Worm (Caenorhabditis elegans) whole organism, L4 larva: ENCODE results near the gene T23F11.6.

Experiments
- D1046.2 ChIP-seq: fragments of 200-800 bp; sonication (Bioruptor generic); IDR thresholded peaks from 2 replicates; pipeline ENCODE4 v1.3.6; 2022; ENCODE audit warnings: missing genetic modification characterization, missing compliant biosample characterization
- F37D6.2 ChIP-seq: sonication (generic microtip); optimal IDR thresholded peaks from 2 replicates; lab custom pipeline; 2016; ENCODE audit warnings: mild to moderate bottlenecking, missing genetic modification characterization, missing compliant biosample characterization
- F44E2.7 ChIP-seq: fragments of 200-800 bp; sonication (Bioruptor generic); IDR thresholded peaks from 2 replicates; pipeline ENCODE4 v2.1.2; 2022; ENCODE audit warnings: missing genetic modification characterization, missing compliant biosample characterization
- F49E8.2 ChIP-seq: sonication (generic microtip); optimal IDR thresholded peaks from 2 replicates; lab custom pipeline; 2016; ENCODE audit warnings: missing compliant biosample characterization, mild to moderate bottlenecking, missing genetic modification characterization, borderline replicate concordance
- R02D3.7 ChIP-seq: fragments of 150-350 bp; sonication (generic microtip); optimal IDR thresholded peaks from 3 replicates; lab custom pipeline; 2014; ENCODE audit warnings: missing biosample characterization, missing genetic modification characterization
- Y105C5A.15 ChIP-seq: fragments of 200-800 bp; sonication (Bioruptor generic); IDR thresholded peaks from 2 replicates; pipeline ENCODE4 v1.3.6; 2022; ENCODE audit warnings: missing genetic modification characterization, missing compliant biosample characterization
- Y75B8A.6 ChIP-seq: fragments of 200-800 bp; sonication (Bioruptor generic); IDR thresholded peaks from 2 replicates; pipeline ENCODE4 v1.3.6; 2022; ENCODE audit warnings: missing genetic modification reagents, missing genetic modification characterization, missing compliant biosample characterization
- ZK546.5 ChIP-seq, 2 experiments: sonication (generic microtip); optimal IDR thresholded peaks; 2 replicates each; lab custom pipeline; 2017; ENCODE audit warnings: missing biosample characterization in 2 of 2, missing genetic modification characterization in 2 of 2
- ama-1 ChIP-seq: fragments of 150-350 bp; optimal IDR thresholded peaks from 2 replicates; lab custom pipeline; 2014; ENCODE audit warnings: inconsistent platforms, mixed read lengths
- attf-4 ChIP-seq: sonication (generic microtip); optimal IDR thresholded peaks from 3 replicates; lab custom pipeline; 2017; ENCODE audit warnings: missing biosample characterization, missing genetic modification characterization
- ceh-28 ChIP-seq: fragments of 150-350 bp; optimal IDR thresholded peaks from 2 replicates; lab custom pipeline; 2014; ENCODE audit warnings: missing biosample characterization, missing genetic modification reagents, missing genetic modification characterization
- ceh-82 ChIP-seq: sonication (generic microtip); optimal IDR thresholded peaks from 2 replicates; lab custom pipeline; 2017; ENCODE audit warnings: missing biosample characterization, missing genetic modification characterization
- ces-1 ChIP-seq: fragments of 150-350 bp; sonication (generic microtip); optimal IDR thresholded peaks from 4 replicates; lab custom pipeline; 2014; ENCODE audit warnings: missing biosample characterization, missing genetic modification reagents, missing genetic modification characterization
- cey-2 ChIP-seq: sonication (generic microtip); optimal IDR thresholded peaks from 3 replicates; lab custom pipeline; 2017; ENCODE audit warnings: missing genetic modification characterization, mild to moderate bottlenecking, missing compliant biosample characterization, antibody characterized with exemption, borderline replicate concordance; ENCODE audit not compliant: insufficient read depth
- ctbp-1 ChIP-seq: fragments of 200-800 bp; sonication (Bioruptor generic); IDR thresholded peaks from 2 replicates; pipeline ENCODE4 v1.3.6; 2022; ENCODE audit warnings: missing genetic modification reagents, missing genetic modification characterization, missing compliant biosample characterization
- daf-12 ChIP-seq: fragments of 150-350 bp; optimal IDR thresholded peaks from 2 replicates; lab custom pipeline; 2014; ENCODE audit warnings: missing biosample characterization, missing genetic modification reagents, missing genetic modification characterization
- daf-19 ChIP-seq: fragments of 200-800 bp; sonication (Bioruptor generic); conservative IDR thresholded peaks from 2 replicates; pipeline ENCODE4 v1.3.6; 2022; ENCODE audit warnings: missing genetic modification characterization, missing compliant biosample characterization
- dmd-6 ChIP-seq: fragments of 200-800 bp; sonication (Bioruptor generic); IDR thresholded peaks from 2 replicates; pipeline ENCODE4 v1.3.6; 2022; ENCODE audit warnings: missing genetic modification reagents, missing genetic modification characterization, missing compliant biosample characterization
- duxl-1 ChIP-seq: sonication (generic microtip); optimal IDR thresholded peaks from 2 replicates; lab custom pipeline; 2016; ENCODE audit warnings: mild to moderate bottlenecking, missing genetic modification characterization, moderate library complexity, missing compliant biosample characterization; ENCODE audit not compliant: poor library complexity
- dve-1 ChIP-seq: sonication (generic microtip); optimal IDR thresholded peaks from 2 replicates; lab custom pipeline; 2017; ENCODE audit warnings: antibody characterized with exemption, mild to moderate bottlenecking, missing genetic modification characterization, missing compliant biosample characterization; ENCODE audit not compliant: insufficient read depth
- egl-27 ChIP-seq: sonication (generic microtip); optimal IDR thresholded peaks from 3 replicates; lab custom pipeline; 2017; ENCODE audit warnings: missing biosample characterization, missing genetic modification reagents, missing genetic modification characterization
- fkh-10 ChIP-seq: fragments of 150-350 bp; optimal IDR thresholded peaks from 2 replicates; lab custom pipeline; 2014; ENCODE audit warnings: missing biosample characterization, missing genetic modification reagents, missing genetic modification characterization
- fos-1 ChIP-seq: fragments of 150-350 bp; optimal IDR thresholded peaks from 2 replicates; lab custom pipeline; 2014; ENCODE audit warnings: missing biosample characterization, missing genetic modification characterization
- hif-1 ChIP-seq, 2 experiments: sonication (generic microtip); optimal IDR thresholded peaks; 2 replicates each; lab custom pipeline; 2016 to 2017; ENCODE audit warnings: missing compliant biosample characterization in 2 of 2, missing genetic modification characterization in 2 of 2, missing genetic modification reagents in 2 of 2, missing genotype in 2 of 2, mild to moderate bottlenecking in 1 of 2
- hmg-1.1 ChIP-seq: fragments of 200-800 bp; sonication (Bioruptor generic); IDR thresholded peaks from 2 replicates; pipeline ENCODE4 v1.3.6; 2022; ENCODE audit warnings: missing genetic modification reagents, missing genetic modification characterization, missing compliant biosample characterization
- jun-1 ChIP-seq: fragments of 150-350 bp; optimal IDR thresholded peaks from 2 replicates; lab custom pipeline; 2014; ENCODE audit warnings: missing biosample characterization, missing genetic modification reagents, missing genetic modification characterization
- lin-1 ChIP-seq: fragments of 200-800 bp; sonication (Bioruptor generic); IDR thresholded peaks from 2 replicates; pipeline ENCODE4 v1.3.6; 2022; ENCODE audit warnings: missing genetic modification reagents, missing genetic modification characterization, missing compliant biosample characterization
- lir-3 ChIP-seq: sonication (generic microtip); optimal IDR thresholded peaks from 2 replicates; lab custom pipeline; 2016; ENCODE audit warnings: mild to moderate bottlenecking, missing genetic modification characterization, missing compliant biosample characterization
- madf-9 ChIP-seq: fragments of 200-800 bp; sonication (Bioruptor generic); conservative IDR thresholded peaks from 2 replicates; pipeline ENCODE4 v1.3.6; 2022; ENCODE audit warnings: missing genetic modification reagents, missing genetic modification characterization, missing compliant biosample characterization
- mdl-1 ChIP-seq, 2 experiments: fragments of 150-350 bp in 1 of 2; sonication (generic microtip) in 1 of 2; optimal IDR thresholded peaks; 2 replicates each; lab custom pipeline; 2014 to 2017; ENCODE audit warnings: missing biosample characterization in 2 of 2, missing genetic modification characterization in 2 of 2
- mdt-29 ChIP-seq: fragments of 200-800 bp; sonication (Bioruptor generic); IDR thresholded peaks from 2 replicates; pipeline ENCODE4 v1.3.6; 2022; ENCODE audit warnings: missing genetic modification reagents, missing genetic modification characterization, missing compliant biosample characterization
- mes-2 ChIP-seq: sonication (generic microtip); optimal IDR thresholded peaks from 2 replicates; lab custom pipeline; 2016; ENCODE audit warnings: missing genotype, mild to moderate bottlenecking, missing genetic modification characterization, missing compliant biosample characterization; ENCODE audit not compliant: poor library complexity, severe bottlenecking
- nhr-10 ChIP-seq: fragments of 150-350 bp; optimal IDR thresholded peaks from 2 replicates; lab custom pipeline; 2014; ENCODE audit warnings: missing biosample characterization, missing genetic modification characterization
- nhr-102 ChIP-seq: sonication (generic microtip); optimal IDR thresholded peaks from 2 replicates; lab custom pipeline; 2016; ENCODE audit warnings: mild to moderate bottlenecking, missing genetic modification characterization, moderate library complexity, missing compliant biosample characterization
- nhr-11 ChIP-seq: fragments of 150-350 bp; optimal IDR thresholded peaks from 2 replicates; lab custom pipeline; 2014; ENCODE audit warnings: missing biosample characterization, missing genetic modification characterization
- nhr-28 ChIP-seq: fragments of 150-350 bp; optimal IDR thresholded peaks from 2 replicates; lab custom pipeline; 2014; ENCODE audit warnings: missing biosample characterization, missing genetic modification characterization
- nhr-41 ChIP-seq: fragments of 200-800 bp; sonication (Bioruptor generic); IDR thresholded peaks from 2 replicates; pipeline ENCODE4 v1.3.6; 2022; ENCODE audit warnings: missing genetic modification reagents, missing genetic modification characterization, missing compliant biosample characterization
- nhr-42 ChIP-seq: fragments of 200-800 bp; sonication (Bioruptor generic); IDR thresholded peaks from 2 replicates; pipeline ENCODE4 v1.3.6; 2022; ENCODE audit warnings: missing genetic modification characterization, missing compliant biosample characterization
- nhr-48 ChIP-seq: sonication (generic microtip); optimal IDR thresholded peaks from 2 replicates; lab custom pipeline; 2016; ENCODE audit warnings: mild to moderate bottlenecking, missing genetic modification characterization, missing compliant biosample characterization
- pha-4 ChIP-seq, 2 experiments: fragments of 150-350 bp in 1 of 2; fragments of 200-800 bp in 1 of 2; sonication (Bioruptor generic) in 1 of 2; IDR thresholded peaks in 1 of 2; optimal IDR thresholded peaks in 1 of 2; 2 replicates each; pipeline versions ENCODE4 v1.3.6 to Lab custom; 2014 to 2022; ENCODE audit warnings: missing genetic modification characterization in 2 of 2, missing genetic modification reagents in 2 of 2, missing biosample characterization in 1 of 2, missing compliant biosample characterization in 1 of 2
- saeg-2 ChIP-seq: fragments of 200-800 bp; sonication (Bioruptor generic); IDR thresholded peaks from 2 replicates; pipeline ENCODE4 v1.3.6; 2022; ENCODE audit warnings: missing genetic modification reagents, missing genetic modification characterization, missing compliant biosample characterization
- sdz-12 ChIP-seq: fragments of 200-800 bp; sonication (Bioruptor generic); optimal IDR thresholded peaks from 2 replicates; lab custom pipeline; 2018; ENCODE audit warnings: mild to moderate bottlenecking, missing genetic modification characterization, missing compliant biosample characterization
- set-16 ChIP-seq: fragments of 200-800 bp; sonication (Bioruptor generic); IDR thresholded peaks from 2 replicates; pipeline ENCODE4 v1.3.6; 2022; ENCODE audit warnings: missing genetic modification reagents, missing genetic modification characterization, missing compliant biosample characterization
- skn-1 ChIP-seq: fragments of 150-350 bp; optimal IDR thresholded peaks from 2 replicates; lab custom pipeline; 2014; ENCODE audit warnings: missing biosample characterization, missing genetic modification characterization
- snpc-1.2 ChIP-seq: fragments of 200-800 bp; sonication (Bioruptor generic); IDR thresholded peaks from 2 replicates; pipeline ENCODE4 v1.3.6; 2022; ENCODE audit warnings: missing genetic modification reagents, missing genetic modification characterization, missing compliant biosample characterization
- tra-1 ChIP-seq: fragments of 200-800 bp; sonication (Bioruptor generic); IDR thresholded peaks from 2 replicates; pipeline ENCODE4 v1.3.6; 2022; ENCODE audit warnings: missing genetic modification reagents, missing genetic modification characterization, missing compliant biosample characterization
- unc-62 ChIP-seq, 3 experiments: fragments of 150-350 bp in 1 of 3; sonication (generic microtip); optimal IDR thresholded peaks in 2 of 3; peaks in 1 of 3; 1 replicate in 1 of 3; 2 replicates in 2 of 3; lab custom pipeline; 2014 to 2017; ENCODE audit warnings: missing biosample characterization in 3 of 3, missing genetic modification characterization in 3 of 3, missing genetic modification reagents in 3 of 3, missing genotype in 1 of 3
- zfp-3 ChIP-seq: fragments of 200-800 bp; sonication (Bioruptor generic); conservative IDR thresholded peaks from 2 replicates; pipeline ENCODE4 v1.3.6; 2022; ENCODE audit warnings: missing genetic modification reagents, missing genetic modification characterization, missing compliant biosample characterization
- zip-11 ChIP-seq: fragments of 200-800 bp; sonication (Bioruptor generic); IDR thresholded peaks from 2 replicates; pipeline ENCODE4 v1.3.6; 2022; ENCODE audit warnings: missing genetic modification characterization, missing compliant biosample characterization
- zip-2 ChIP-seq: fragments of 150-350 bp; optimal IDR thresholded peaks from 2 replicates; lab custom pipeline; 2014; ENCODE audit warnings: missing biosample characterization, missing genetic modification characterization

Gene T23F11.6

ce11 chrIII:4693281-4693680 is 45.6 kb upstream of the T23F11.6 start, which contains the start of gene nifk-1 (continued):
- TF ChIP-seq lin-1 (GFP tag; lab: Robert Waterston, UW) (0 out of 2 replicates have a peak, but pooled peaks have one; percentile 23), dve-1 (peak; percentile 90), duxl-1 (tag; lab: Kevin White, UChicago) (no peak), nhr-28 (tag; lab: Kevin White, UChicago) (peak; percentile 76), skn-1 (tag; lab: Kevin White, UChicago) (no peak), tra-1 (GFP tag; lab: Robert Waterston, UW) (no peak), fos-1 (tag; lab: Kevin White, UChicago) (no peak), madf-9 (no peak), mes-2 (tag; lab: Kevin White, UChicago) (peak; percentile 78), cey-2 (tag; lab: Kevin White, UChicago) (no peak), nhr-42 (GFP tag; lab: Robert Waterston, UW) (no peak), F44E2.7 (GFP tag; lab: Robert Waterston, UW) (no peak), Y105C5A.15 (GFP tag; lab: Robert Waterston, UW) (no peak), jun-1 (no peak), F49E8.2 (tag; lab: Kevin White, UChicago) (no peak), zip-11 (GFP tag; lab: Robert Waterston, UW) (no peak), ctbp-1 (GFP tag; lab: Robert Waterston, UW) (no peak), ceh-82 (tag; lab: Kevin White, UChicago) (no peak), lir-3 (no peak), set-16 (GFP tag; lab: Robert Waterston, UW) (no peak), attf-4 (no peak), ZK546.5 (tag; optimal IDR thresholded peaks at IDR 0.05; lab: Kevin White, UChicago) (no peak), mdl-1 (tag; optimal IDR thresholded peaks at IDR 0.05; lab: Kevin White, UChicago) (peak in 1 of 2 experiments; percentile 55), nhr-11 (tag; lab: Kevin White, UChicago) (peak; percentile 22), D1046.2 (GFP tag; lab: Robert Waterston, UW) (no peak), nhr-41 (GFP tag; lab: Robert Waterston, UW) (no peak), zip-2 (tag; lab: Kevin White, UChicago) (no peak), nhr-48 (tag; lab: Kevin White, UChicago) (peak; percentile 33), mdt-29 (GFP tag; lab: Robert Waterston, UW) (no peak), nhr-10 (no peak), nhr-102 (peak; percentile 21), daf-19 (GFP tag; lab: Robert Waterston, UW) (no peak), sdz-12 (GFP tag; lab: Kevin White, UChicago) (no peak), R02D3.7 (tag; lab: Kevin White, UChicago) (no peak), ces-1 (GFP tag; lab: Kevin White, UChicago) (no peak), saeg-2 (no peak), F37D6.2 (tag; lab: Kevin White, UChicago) (no peak), hif-1 (tag; optimal IDR thresholded peaks at IDR 0.05; lab: Kevin White, UChicago) (peak; percentile 87 to 99), pha-4 (GFP tag; IDR thresholded peaks at IDR 0.05; lab: Robert Waterston, UW) (no peak), pha-4 (tag; optimal IDR thresholded peaks at IDR 0.05; lab: Kevin White, UChicago) (peak; percentile 74), snpc-1.2 (GFP tag; lab: Robert Waterston, UW) (no peak), daf-12 (no peak), hmg-1.1 (peak; percentile 58), ama-1 (no peak), egl-27 (no peak), Y75B8A.6 (no peak), zfp-3 (no peak), ceh-28 (tag; lab: Kevin White, UChicago) (no peak), fkh-10 (no peak), unc-62 (GFP tag; optimal IDR thresholded peaks at IDR 0.05 in 1 of 2; lab: Kevin White, UChicago) (no peak), unc-62 (tag; optimal IDR thresholded peaks at IDR 0.05; lab: Kevin White, UChicago) (no peak), dmd-6 (GFP tag; lab: Robert Waterston, UW) (peak; percentile 76)
